Worm (Caenorhabditis elegans) whole organism, late embryonic: ENCODE data around the gene Y97E10AL.1.

Experiments used
- C38D4.7 ChIP-seq: fragments of 200-800 bp; sonication (Bioruptor generic); optimal IDR thresholded peaks from 2 replicates; lab custom pipeline; 2018; ENCODE audit warnings: mild to moderate bottlenecking, missing genetic modification characterization, moderate library complexity, missing compliant biosample characterization
- K09A11.1 ChIP-seq: sonication (generic microtip); optimal IDR thresholded peaks from 2 replicates; lab custom pipeline; 2017; ENCODE audit warnings: antibody characterized with exemption, mild to moderate bottlenecking, missing genetic modification characterization, missing compliant biosample characterization; ENCODE audit not compliant: insufficient read depth
- T23F11.4 ChIP-seq: fragments of 200-800 bp; sonication (Bioruptor generic); optimal IDR thresholded peaks from 2 replicates; lab custom pipeline; 2018; ENCODE audit warnings: mild to moderate bottlenecking, missing genetic modification characterization, missing compliant biosample characterization
- ceh-14 ChIP-seq: sonication (generic microtip); optimal IDR thresholded peaks from 2 replicates; lab custom pipeline; 2016; ENCODE audit warnings: missing genotype, missing genetic modification characterization, missing compliant biosample characterization
- ceh-19 ChIP-seq: fragments of 200-800 bp; sonication (Bioruptor generic); optimal IDR thresholded peaks from 2 replicates; lab custom pipeline; 2018; ENCODE audit warnings: mild to moderate bottlenecking, missing genetic modification characterization, missing compliant biosample characterization
- ceh-2 ChIP-seq: sonication (generic microtip); optimal IDR thresholded peaks from 2 replicates; lab custom pipeline; 2016; ENCODE audit warnings: missing genotype, missing genetic modification characterization, missing compliant biosample characterization
- ceh-22 ChIP-seq: sonication (generic microtip); optimal IDR thresholded peaks from 2 replicates; lab custom pipeline; 2017; ENCODE audit warnings: missing biosample characterization, missing genetic modification characterization
- ceh-24 ChIP-seq: sonication (generic microtip); optimal IDR thresholded peaks from 2 replicates; lab custom pipeline; 2016; ENCODE audit warnings: mild to moderate bottlenecking, missing genetic modification characterization, missing compliant biosample characterization
- ceh-30 ChIP-seq: fragments of 150-350 bp; optimal IDR thresholded peaks from 2 replicates; lab custom pipeline; 2014; ENCODE audit warnings: missing biosample characterization, missing genetic modification characterization
- ceh-34 ChIP-seq: sonication (generic microtip); optimal IDR thresholded peaks from 2 replicates; lab custom pipeline; 2016; ENCODE audit warnings: mild to moderate bottlenecking, missing genetic modification characterization, missing compliant biosample characterization
- ceh-48 ChIP-seq: sonication (generic microtip); optimal IDR thresholded peaks from 2 replicates; lab custom pipeline; 2016; ENCODE audit warnings: missing genetic modification characterization, inconsistent platforms, missing compliant biosample characterization
- ceh-6 ChIP-seq: fragments of 200-800 bp; sonication (Bioruptor generic); optimal IDR thresholded peaks from 2 replicates; lab custom pipeline; 2018; ENCODE audit warnings: mild to moderate bottlenecking, missing genetic modification characterization, missing compliant biosample characterization
- che-1 ChIP-seq: sonication (generic microtip); optimal IDR thresholded peaks from 2 replicates; lab custom pipeline; 2016; ENCODE audit warnings: mild to moderate bottlenecking, missing genetic modification characterization, missing compliant biosample characterization
- dve-1 ChIP-seq: sonication (generic microtip); optimal IDR thresholded peaks from 2 replicates; lab custom pipeline; 2017; ENCODE audit warnings: antibody characterized with exemption, mild to moderate bottlenecking, missing genetic modification characterization, missing compliant biosample characterization
- ets-4 ChIP-seq: sonication (generic microtip); optimal IDR thresholded peaks from 2 replicates; lab custom pipeline; 2016; ENCODE audit warnings: missing genetic modification characterization, missing compliant biosample characterization
- eyg-1 ChIP-seq: sonication (generic microtip); optimal IDR thresholded peaks from 2 replicates; lab custom pipeline; 2016; ENCODE audit warnings: missing genotype, missing genetic modification characterization, missing compliant biosample characterization
- fkh-10 ChIP-seq: fragments of 150-350 bp; optimal IDR thresholded peaks from 2 replicates; lab custom pipeline; 2014; ENCODE audit warnings: missing biosample characterization, missing genetic modification reagents, missing genetic modification characterization
- hlh-13 ChIP-seq: fragments of 200-800 bp; sonication (Bioruptor generic); optimal IDR thresholded peaks from 2 replicates; lab custom pipeline; 2018; ENCODE audit warnings: mild to moderate bottlenecking, missing genetic modification characterization, missing compliant biosample characterization
- hlh-30 ChIP-seq: sonication (generic microtip); optimal IDR thresholded peaks from 2 replicates; lab custom pipeline; 2017; ENCODE audit warnings: antibody characterized with exemption, missing genetic modification characterization, missing compliant biosample characterization; ENCODE audit not compliant: insufficient read depth
- mec-3 ChIP-seq: sonication (generic microtip); optimal IDR thresholded peaks from 2 replicates; lab custom pipeline; 2016; ENCODE audit warnings: borderline replicate concordance, missing genetic modification characterization, missing compliant biosample characterization
- nhr-11 ChIP-seq: fragments of 150-350 bp; optimal IDR thresholded peaks from 2 replicates; lab custom pipeline; 2014; ENCODE audit warnings: missing biosample characterization, missing genetic modification characterization
- npax-4 ChIP-seq: sonication (generic microtip); optimal IDR thresholded peaks from 2 replicates; lab custom pipeline; 2016; ENCODE audit warnings: missing genetic modification characterization, missing compliant biosample characterization
- pag-3 ChIP-seq: sonication (generic microtip); optimal IDR thresholded peaks from 2 replicates; lab custom pipeline; 2016; ENCODE audit warnings: missing compliant biosample characterization, missing genetic modification characterization, borderline replicate concordance
- pha-2 ChIP-seq: sonication (generic microtip); optimal IDR thresholded peaks from 2 replicates; lab custom pipeline; 2017; ENCODE audit warnings: mild to moderate bottlenecking, missing genetic modification characterization, missing compliant biosample characterization
- pqm-1 ChIP-seq: sonication (generic microtip); optimal IDR thresholded peaks from 2 replicates; lab custom pipeline; 2016; ENCODE audit warnings: missing genetic modification characterization, missing compliant biosample characterization
- pros-1 ChIP-seq: fragments of 150-350 bp; optimal IDR thresholded peaks from 2 replicates; lab custom pipeline; 2014; ENCODE audit warnings: missing biosample characterization, missing genetic modification reagents, missing genetic modification characterization
- rnt-1 ChIP-seq: sonication (generic microtip); optimal IDR thresholded peaks from 2 replicates; lab custom pipeline; 2016; ENCODE audit warnings: missing genetic modification characterization, missing compliant biosample characterization
- sox-4 ChIP-seq: sonication (generic microtip); optimal IDR thresholded peaks from 2 replicates; lab custom pipeline; 2017; ENCODE audit warnings: mild to moderate bottlenecking, missing genetic modification characterization, inconsistent platforms, missing compliant biosample characterization
- tbx-2 ChIP-seq: sonication (generic microtip); optimal IDR thresholded peaks from 2 replicates; lab custom pipeline; 2016; ENCODE audit warnings: missing genetic modification characterization, missing compliant biosample characterization
- ttx-3 ChIP-seq: sonication (generic microtip); optimal IDR thresholded peaks from 2 replicates; lab custom pipeline; 2016; ENCODE audit warnings: missing genetic modification reagents, missing genetic modification characterization, missing compliant biosample characterization
- unc-42 ChIP-seq: sonication (generic microtip); optimal IDR thresholded peaks from 2 replicates; lab custom pipeline; 2016; ENCODE audit warnings: missing genotype, missing genetic modification characterization, missing compliant biosample characterization
- zip-5 ChIP-seq: sonication (generic microtip); optimal IDR thresholded peaks from 2 replicates; lab custom pipeline; 2016; ENCODE audit warnings: missing genetic modification characterization, missing compliant biosample characterization

Gene Y97E10AL.1

ce11 chrV:7946229-7946628 is 39.7 kb upstream of the Y97E10AL.1 start:
- TF ChIP-seq eyg-1 (tag; lab: Kevin White, UChicago), result no peak
- TF ChIP-seq nhr-11 (tag; lab: Kevin White, UChicago), result no peak
- no peak for TF ChIP-seq mec-3
- TF ChIP-seq ttx-3 (tag; lab: Kevin White, UChicago), result no peak
- TF ChIP-seq tbx-2 (tag; lab: Kevin White, UChicago), result no peak
- TF ChIP-seq ceh-30 (tag; lab: Kevin White, UChicago), result no peak
- TF ChIP-seq ceh-2 (tag; lab: Kevin White, UChicago), result no peak
- TF ChIP-seq zip-5 (tag; lab: Kevin White, UChicago), result no peak
- no peak for TF ChIP-seq ceh-19 (GFP tag; lab: Kevin White, UChicago)
- TF ChIP-seq npax-4 (tag; lab: Kevin White, UChicago), result no peak

ce11 chrV:7952855-7953254 is 33.1 kb upstream of the Y97E10AL.1 start, which contains the start of gene clec-216:
clec-216 (minus strand) TSS chrV:7952955.
- TF ChIP-seq pag-3 (no peak), ceh-14 (no peak), C38D4.7 (no peak), ceh-48 (tag; lab: Kevin White, UChicago) (no peak)

ce11 chrV:7954552-7954951 is 31.4 kb upstream of the Y97E10AL.1 start, which contains the start of gene F26D11.13:
F26D11.13 (minus strand) TSS chrV:7954652.
- TF ChIP-seq K09A11.1 (tag; lab: Kevin White, UChicago), result no peak
- no peak for TF ChIP-seq pqm-1 (tag; lab: Kevin White, UChicago)
- TF ChIP-seq unc-42 (tag; lab: Kevin White, UChicago), result no peak
- no peak for TF ChIP-seq T23F11.4 (GFP tag; lab: Kevin White, UChicago)
- no peak for TF ChIP-seq ceh-34

- TF ChIP-seq hlh-13, result no peak
- TF ChIP-seq, all 69 proteins: peak for 0
Measured at ce11 chrV:7955168-7955567, 30.8 kb upstream of the Y97E10AL.1 start, which contains the start of gene F26D11.12. F26D11.12 (minus strand) TSS chrV:7955312.

ce11 chrV:7956218-7956617 is 29.7 kb upstream of the Y97E10AL.1 start, which contains the start of gene pals-34:
pals-34 (minus strand) TSS chrV:7956497.
- TF ChIP-seq ceh-2 (tag; lab: Kevin White, UChicago) (no peak), ceh-48 (tag; lab: Kevin White, UChicago) (no peak), pros-1 (tag; lab: Kevin White, UChicago) (no peak), ttx-3 (tag; lab: Kevin White, UChicago) (no peak), hlh-30 (tag; lab: Kevin White, UChicago) (no peak), ceh-30 (tag; lab: Kevin White, UChicago) (no peak), T23F11.4 (GFP tag; lab: Kevin White, UChicago) (no peak), fkh-10 (no peak)

ce11 chrV:7958740-7959320 is 27.1 kb upstream of the Y97E10AL.1 start, which contains the start of the genes clec-217 and F26D11.2:
clec-217 (minus strand) TSS chrV:7958840.
F26D11.2 (plus strand) TSS chrV:7959270.
- TF ChIP-seq ceh-22 (no peak), mec-3 (no peak), unc-42 (tag; lab: Kevin White, UChicago) (no peak), ets-4 (tag; lab: Kevin White, UChicago) (no peak)
- TF ChIP-seq, all 69 proteins: peak for 0

ce11 chrV:7964429-7964828 is 21.5 kb upstream of the Y97E10AL.1 start:
- TF ChIP-seq pha-2 (tag; lab: Kevin White, UChicago) (no peak), rnt-1 (tag; lab: Kevin White, UChicago) (no peak), sox-4 (tag; lab: Kevin White, UChicago) (no peak), dve-1 (tag; lab: Kevin White, UChicago) (no peak), hlh-13 (no peak), ceh-24 (tag; lab: Kevin White, UChicago) (no peak), che-1 (tag; lab: Kevin White, UChicago) (no peak), npax-4 (tag; lab: Kevin White, UChicago) (no peak), ceh-6 (no peak)
